Worm (Caenorhabditis elegans): ENCODE results near the gene lips-1.

Gene lips-1

DNA sequence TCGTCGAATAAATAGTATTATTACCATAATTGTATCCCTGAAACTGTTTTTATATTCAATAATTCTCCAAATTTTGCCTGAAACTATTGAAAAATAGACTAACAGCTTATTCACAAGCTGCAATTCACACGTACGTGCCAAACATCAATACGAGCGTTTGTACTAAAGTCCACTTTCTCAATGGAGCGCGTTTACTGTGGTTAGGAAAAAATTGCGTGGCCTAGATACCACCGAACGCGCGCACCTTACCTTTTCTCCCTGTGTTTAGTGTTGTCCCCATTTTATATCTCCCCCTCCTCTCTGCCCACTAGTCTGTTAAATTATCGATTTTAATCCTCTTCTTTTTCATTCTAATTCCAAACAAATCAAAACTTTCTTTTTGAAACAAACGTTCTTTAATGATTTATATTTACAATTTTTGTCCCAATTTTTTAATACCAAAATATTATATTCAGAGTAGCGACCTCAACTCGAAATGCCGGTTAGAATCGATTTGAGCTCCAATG, 38.2 kb upstream of the lips-1 start, which contains the start of the genes T18D3.9 and T18D3.1:
TSS of gene T18D3.9 (minus strand) at position 168 of the 506 bp plus-strand sequence.
TSS of gene T18D3.1 (plus strand) at position 456 of the 506 bp plus-strand sequence.
- TF ChIP-seq nhr-25 (tag; optimal IDR thresholded peaks at IDR 0.05) (peak; percentile 39), peb-1 (tag; optimal IDR thresholded peaks at IDR 0.05) (no peak), F13H6.1 (tag; optimal IDR thresholded peaks at IDR 0.05) (peak; percentile 38), unc-55 (GFP tag; optimal IDR thresholded peaks at IDR 0.05) (peak; percentile 32), fos-1 (tag; optimal IDR thresholded peaks at IDR 0.05) (peak; percentile 42), sma-3 (GFP tag; optimal IDR thresholded peaks at IDR 0.05) (peak; percentile 36), C34F6.9 (tag; optimal IDR thresholded peaks at IDR 0.05) (peak; percentile 65), crh-2 (tag; optimal IDR thresholded peaks at IDR 0.05) (peak; percentile 46), gmeb-1 (tag; optimal IDR thresholded peaks at IDR 0.05) (peak; percentile 45), ztf-11 (tag; optimal IDR thresholded peaks at IDR 0.05) (no peak), mbf-1 (tag; optimal IDR thresholded peaks at IDR 0.05) (no peak), lin-13 (GFP tag; optimal IDR thresholded peaks at IDR 0.05) (peak; percentile 62), sem-4 (tag; optimal IDR thresholded peaks at IDR 0.05) (no peak), nhr-21 (tag; optimal IDR thresholded peaks at IDR 0.05) (peak; percentile 42), lsy-2 (tag; optimal IDR thresholded peaks at IDR 0.05) (peak in 1 of 2 experiments; percentile 60), sma-9 (GFP tag; optimal IDR thresholded peaks at IDR 0.05) (peak; percentile 14), sma-9 (tag; optimal IDR thresholded peaks at IDR 0.05) (no peak), nhr-129 (tag; optimal IDR thresholded peaks at IDR 0.05) (peak; percentile 60)

DNA sequence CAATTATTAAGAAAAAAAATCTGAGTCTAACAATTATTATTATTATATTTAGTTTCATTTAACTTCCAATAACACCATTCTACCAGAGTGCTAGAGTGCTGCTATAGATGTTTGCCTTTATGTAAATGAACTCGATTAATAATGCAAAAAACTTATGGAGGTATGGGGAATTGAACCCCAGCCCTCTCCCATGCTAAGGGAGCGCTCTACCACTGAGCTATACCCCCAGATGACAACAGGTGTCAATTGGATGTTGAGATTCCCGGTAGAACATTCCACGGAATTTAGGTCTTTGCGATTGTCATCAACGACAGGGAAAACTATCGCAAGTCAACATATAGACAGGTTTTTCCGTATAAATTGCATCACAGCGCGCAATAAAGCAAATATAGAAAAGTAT, 34.5 kb upstream of the lips-1 start:
- TF ChIP-seq lin-13 (GFP tag; optimal IDR thresholded peaks at IDR 0.05) (peak; percentile 47), R02D3.7 (tag; optimal IDR thresholded peaks at IDR 0.05) (no peak), nhr-6 (tag; optimal IDR thresholded peaks at IDR 0.05) (peak; percentile 19), nhr-77 (tag; optimal IDR thresholded peaks at IDR 0.05) (no peak), lsy-2 (tag; optimal IDR thresholded peaks at IDR 0.05) (peak in 1 of 2 experiments; percentile 57), nhr-21 (tag; optimal IDR thresholded peaks at IDR 0.05) (peak; percentile 83), elt-1 (tag; optimal IDR thresholded peaks at IDR 0.05) (no peak), unc-39 (tag; optimal IDR thresholded peaks at IDR 0.05) (no peak), skn-1 (tag; optimal IDR thresholded peaks at IDR 0.05) (no peak), nhr-129 (tag; optimal IDR thresholded peaks at IDR 0.05) (peak; percentile 84), nhr-237 (tag; optimal IDR thresholded peaks at IDR 0.05) (no peak), C34F6.9 (tag; optimal IDR thresholded peaks at IDR 0.05) (no peak), sem-4 (tag; optimal IDR thresholded peaks at IDR 0.05) (peak; percentile 47), nhr-12 (tag; optimal IDR thresholded peaks at IDR 0.05) (no peak), ztf-1 (GFP tag; conservative IDR thresholded peaks at IDR 0.05) (no peak), ztf-11 (tag; optimal IDR thresholded peaks at IDR 0.05) (no peak), unc-62 (GFP tag; optimal IDR thresholded peaks at IDR 0.05) (no peak), ama-1 (optimal IDR thresholded peaks at IDR 0.05) (no peak), fos-1 (tag; optimal IDR thresholded peaks at IDR 0.05) (peak; percentile 20), mdl-1 (tag; optimal IDR thresholded peaks at IDR 0.05) (no peak), gmeb-1 (tag; optimal IDR thresholded peaks at IDR 0.05) (peak; percentile 43), lin-11 (tag; optimal IDR thresholded peaks at IDR 0.05) (no peak), ZK546.5 (tag; optimal IDR thresholded peaks at IDR 0.05) (no peak), ztf-4 (tag; optimal IDR thresholded peaks at IDR 0.05) (peak; percentile 11), aly-2 (tag; optimal IDR thresholded peaks at IDR 0.05) (no peak), peb-1 (tag; optimal IDR thresholded peaks at IDR 0.05) (no peak), Y55F3AM.14 (GFP tag; optimal IDR thresholded peaks at IDR 0.05) (peak; percentile 21), nhr-11 (tag; optimal IDR thresholded peaks at IDR 0.05) (no peak), F13H6.1 (tag; optimal IDR thresholded peaks at IDR 0.05) (peak; percentile 70), egl-27 (tag; optimal IDR thresholded peaks at IDR 0.05) (peak; percentile 56), elt-3 (tag; optimal IDR thresholded peaks at IDR 0.05) (no peak), unc-55 (GFP tag; optimal IDR thresholded peaks at IDR 0.05) (no peak), mab-5 (tag; optimal IDR thresholded peaks at IDR 0.05) (no peak), ceh-82 (tag; optimal IDR thresholded peaks at IDR 0.05) (no peak), snpc-4 (tag; optimal IDR thresholded peaks at IDR 0.05) (no peak), nhr-25 (tag; optimal IDR thresholded peaks at IDR 0.05) (no peak), lin-39 (tag; optimal IDR thresholded peaks at IDR 0.05) (no peak), ceh-16 (tag; optimal IDR thresholded peaks at IDR 0.05) (peak; percentile 15), alr-1 (tag; optimal IDR thresholded peaks at IDR 0.05) (no peak), sma-9 (GFP tag; optimal IDR thresholded peaks at IDR 0.05) (peak; percentile 73), sma-9 (tag; optimal IDR thresholded peaks at IDR 0.05) (no peak), zag-1 (tag; optimal IDR thresholded peaks at IDR 0.05) (no peak), crh-2 (tag; optimal IDR thresholded peaks at IDR 0.05) (peak; percentile 50), mbf-1 (tag; optimal IDR thresholded peaks at IDR 0.05) (no peak), nhr-10 (tag; optimal IDR thresholded peaks at IDR 0.05) (no peak), dmd-4 (tag; optimal IDR thresholded peaks at IDR 0.05) (no peak), nhr-23 (tag; optimal IDR thresholded peaks at IDR 0.05) (no peak), blmp-1 (tag; optimal IDR thresholded peaks at IDR 0.05; ENCODE audit: insufficient read depth) (no peak), sma-3 (GFP tag; optimal IDR thresholded peaks at IDR 0.05) (peak; percentile 62)

Measured in whole organism, L2 larva.